Worm (Caenorhabditis elegans): ENCODE measurements around the gene C24H12.6.
"Not testable (repeated sequence)": the region's sequence is repeated elsewhere in the genome, so short reads cannot be mapped to it uniquely, and the experiment has no call there.

DNA sequence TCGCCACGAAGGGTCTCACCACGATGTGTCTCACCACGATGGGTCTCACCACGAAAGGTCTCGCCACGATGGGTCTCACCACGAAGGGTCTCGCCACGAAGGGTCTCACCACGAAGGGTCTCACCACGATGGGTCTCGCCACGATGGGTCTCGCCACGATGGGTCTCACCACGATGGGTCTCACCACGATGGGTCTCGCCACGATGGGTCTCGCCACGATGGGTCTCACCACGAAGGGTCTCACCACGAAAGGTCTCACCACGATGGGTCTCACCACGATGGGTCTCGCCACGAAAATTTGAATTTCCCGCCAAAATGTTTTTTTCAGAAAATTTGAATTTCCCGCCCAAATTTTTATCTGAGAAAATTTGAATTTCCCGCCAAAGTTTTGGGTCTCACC lies 33.5 kb upstream of the C24H12.6 start:
- not testable (repeated sequence) for TF ChIP-seq ama-1 (optimal IDR thresholded peaks at IDR 0.05); ama-1 (GFP tag; optimal IDR thresholded peaks at IDR 0.05); T26A5.8 (tag; optimal IDR thresholded peaks at IDR 0.05); somi-1 (GFP tag; optimal IDR thresholded peaks at IDR 0.05); snpc-4 (GFP tag; optimal IDR thresholded peaks at IDR 0.05); snpc-4 (tag; optimal IDR thresholded peaks at IDR 0.05); unc-62 (GFP tag; optimal IDR thresholded peaks at IDR 0.05); ets-4 (GFP tag; optimal IDR thresholded peaks at IDR 0.05); sdz-38 (tag; optimal IDR thresholded peaks at IDR 0.05); D2030.7 (GFP tag; IDR thresholded peaks at IDR 0.05); hlh-26 (GFP tag; conservative IDR thresholded peaks at IDR 0.05); lin-26 (GFP tag; IDR thresholded peaks at IDR 0.05); dpl-1 (GFP tag; optimal IDR thresholded peaks at IDR 0.05)
